Worm (Caenorhabditis elegans): ENCODE results near the gene Y105C5B.25.

ce11 chrIV:16167941-16168340, 21.0 kb upstream of the Y105C5B.25 start:
- no peak for TF ChIP-seq unc-62 (GFP tag; optimal IDR thresholded peaks at IDR 0.05)
- no peak for TF ChIP-seq snpc-4 (tag; optimal IDR thresholded peaks at IDR 0.05)
- TF ChIP-seq ama-1 (optimal IDR thresholded peaks at IDR 0.05) = no peak
- TF ChIP-seq alr-1 (tag; optimal IDR thresholded peaks at IDR 0.05) = no peak
- no peak for TF ChIP-seq ceh-16 (tag; optimal IDR thresholded peaks at IDR 0.05)
- no peak for TF ChIP-seq crh-2 (tag; optimal IDR thresholded peaks at IDR 0.05)
- TF ChIP-seq fos-1 (tag; optimal IDR thresholded peaks at IDR 0.05) = no peak
- TF ChIP-seq aly-2 (tag; optimal IDR thresholded peaks at IDR 0.05) = no peak
- TF ChIP-seq dmd-4 (tag; optimal IDR thresholded peaks at IDR 0.05) = no peak
